Worm (Caenorhabditis elegans) whole organism, L1 larva: Measurements from ENCODE around the gene R186.3.

Experiments used
- alr-1 ChIP-seq: fragments of 200-800 bp; sonication (Bioruptor generic); optimal IDR thresholded peaks from 2 replicates; lab custom pipeline; 2018; ENCODE audit warnings: borderline replicate concordance, mild to moderate bottlenecking, missing genetic modification characterization, missing compliant biosample characterization
- ama-1 ChIP-seq: fragments of 150-350 bp; optimal IDR thresholded peaks from 2 replicates; lab custom pipeline; 2014
- blmp-1 ChIP-seq: fragments of 150-350 bp; optimal IDR thresholded peaks from 2 replicates; lab custom pipeline; 2014; ENCODE audit warnings: missing biosample characterization, missing genetic modification characterization
- ceh-8 ChIP-seq: fragments of 200-800 bp; sonication (Bioruptor generic); optimal IDR thresholded peaks from 2 replicates; lab custom pipeline; 2018; ENCODE audit warnings: mild to moderate bottlenecking, missing genetic modification characterization, moderate library complexity, missing compliant biosample characterization
- ceh-82 ChIP-seq, 3 experiments: fragments of 150-350 bp in 1 of 3; sonication (generic microtip) in 2 of 3; optimal IDR thresholded peaks; 2 replicates each; lab custom pipeline; 2014 to 2017; ENCODE audit warnings: missing biosample characterization in 3 of 3, missing genetic modification characterization in 3 of 3
- dpl-1 ChIP-seq, 3 experiments: fragments of 150-350 bp in 2 of 3; sonication (generic microtip) in 1 of 3; optimal IDR thresholded peaks; 2 replicates each; lab custom pipeline; 2014 to 2017; ENCODE audit warnings: missing biosample characterization in 3 of 3, missing genetic modification characterization in 3 of 3, missing genetic modification reagents in 3 of 3
- efl-1 ChIP-seq, 4 experiments: fragments of 150-350 bp; optimal IDR thresholded peaks in 3 of 4; peaks in 1 of 4; 1 replicate in 1 of 4; 2 replicates in 3 of 4; lab custom pipeline; 2014; ENCODE audit warnings: missing biosample characterization in 2 of 4, missing genetic modification characterization in 2 of 4, missing genetic modification reagents in 2 of 4
- efl-3 ChIP-seq: fragments of 200-800 bp; sonication (Bioruptor generic); optimal IDR thresholded peaks from 2 replicates; lab custom pipeline; 2018; ENCODE audit warnings: mild to moderate bottlenecking, missing genetic modification characterization, missing compliant biosample characterization
- egl-27 ChIP-seq, 2 experiments: fragments of 150-350 bp in 1 of 2; sonication (generic microtip); optimal IDR thresholded peaks; 3 replicates each; lab custom pipeline; 2017 to 2018; ENCODE audit warnings: missing biosample characterization in 2 of 2, missing genetic modification characterization in 2 of 2, missing genetic modification reagents in 2 of 2
- elt-2 ChIP-seq: sonication (generic microtip); optimal IDR thresholded peaks from 2 replicates; lab custom pipeline; 2016; ENCODE audit warnings: missing genetic modification characterization, mild to moderate bottlenecking, inconsistent platforms, missing compliant biosample characterization, missing genetic modification reagents
- grh-1 ChIP-seq: fragments of 200-800 bp; sonication (Bioruptor generic); IDR thresholded peaks from 2 replicates; pipeline ENCODE4 v1.3.6; 2022; ENCODE audit warnings: missing genetic modification reagents, missing genetic modification characterization, missing compliant biosample characterization
- hlh-17 ChIP-seq: fragments of 200-800 bp; sonication (Bioruptor generic); optimal IDR thresholded peaks from 2 replicates; lab custom pipeline; 2018; ENCODE audit warnings: missing genetic modification characterization, mild to moderate bottlenecking, missing compliant biosample characterization, moderate library complexity, borderline replicate concordance
- jun-1 ChIP-seq: fragments of 150-350 bp; optimal IDR thresholded peaks from 2 replicates; lab custom pipeline; 2014; ENCODE audit warnings: missing biosample characterization, missing genetic modification reagents, missing genetic modification characterization
- lin-13 ChIP-seq: fragments of 150-350 bp; optimal IDR thresholded peaks from 2 replicates; lab custom pipeline; 2014; ENCODE audit warnings: missing biosample characterization, missing genetic modification reagents, missing genetic modification characterization
- lin-14 ChIP-seq: fragments of 200-800 bp; sonication (Bioruptor generic); optimal IDR thresholded peaks from 2 replicates; lab custom pipeline; 2018; ENCODE audit warnings: mild to moderate bottlenecking, missing genetic modification characterization, moderate library complexity, missing compliant biosample characterization
- lin-35 ChIP-seq, 2 experiments: fragments of 150-350 bp; optimal IDR thresholded peaks; 2 replicates each; lab custom pipeline; 2014; ENCODE audit warnings: missing biosample characterization in 2 of 2, missing genetic modification characterization in 2 of 2, missing genetic modification reagents in 2 of 2
- nhr-20 ChIP-seq: sonication (generic microtip); optimal IDR thresholded peaks from 2 replicates; lab custom pipeline; 2016; ENCODE audit warnings: mild to moderate bottlenecking, missing genetic modification characterization, missing compliant biosample characterization
- nhr-47 ChIP-seq: sonication (generic microtip); optimal IDR thresholded peaks from 2 replicates; lab custom pipeline; 2016; ENCODE audit warnings: mild to moderate bottlenecking, missing genetic modification characterization, moderate library complexity, missing compliant biosample characterization
- nhr-71 ChIP-seq: sonication (generic microtip); optimal IDR thresholded peaks from 2 replicates; lab custom pipeline; 2016; ENCODE audit warnings: mild to moderate bottlenecking, missing genetic modification characterization, moderate library complexity, missing compliant biosample characterization
- nhr-77 ChIP-seq: fragments of 150-350 bp; optimal IDR thresholded peaks from 2 replicates; lab custom pipeline; 2014; ENCODE audit warnings: missing biosample characterization, missing genetic modification characterization
- nhr-84 ChIP-seq: sonication (generic microtip); optimal IDR thresholded peaks from 2 replicates; lab custom pipeline; 2017; ENCODE audit warnings: missing biosample characterization, missing genetic modification characterization
- nhr-85 ChIP-seq: sonication (generic microtip); peaks from one replicate; lab custom pipeline; 2016; ENCODE audit warnings: missing genetic modification characterization, inconsistent platforms, missing compliant biosample characterization
- pax-3 ChIP-seq: fragments of 200-800 bp; sonication (Bioruptor generic); optimal IDR thresholded peaks from 2 replicates; lab custom pipeline; 2018; ENCODE audit warnings: mild to moderate bottlenecking, missing genetic modification characterization, moderate library complexity, missing compliant biosample characterization
- snpc-4 ChIP-seq: fragments of 150-350 bp; optimal IDR thresholded peaks from 2 replicates; lab custom pipeline; 2014; ENCODE audit warnings: missing biosample characterization, missing genetic modification characterization
- sptf-1 ChIP-seq: fragments of 150-350 bp; optimal IDR thresholded peaks from 2 replicates; lab custom pipeline; 2014; ENCODE audit warnings: missing biosample characterization, missing genetic modification characterization
- tbx-2 ChIP-seq: sonication (generic microtip); optimal IDR thresholded peaks from 2 replicates; lab custom pipeline; 2016; ENCODE audit warnings: missing genetic modification characterization, missing compliant biosample characterization
- tlp-1 ChIP-seq: fragments of 150-350 bp; optimal IDR thresholded peaks from 2 replicates; lab custom pipeline; 2014; ENCODE audit warnings: missing biosample characterization, missing genetic modification characterization
- unc-98 ChIP-seq: fragments of 200-800 bp; sonication (Bioruptor generic); IDR thresholded peaks from 2 replicates; pipeline ENCODE4 v1.3.6; 2022; ENCODE audit warnings: missing genetic modification characterization, missing compliant biosample characterization
- xbp-1 ChIP-seq: sonication (generic microtip); optimal IDR thresholded peaks from 2 replicates; lab custom pipeline; 2016; ENCODE audit warnings: missing genetic modification characterization, missing compliant biosample characterization

The R186.3 gene

DNA sequence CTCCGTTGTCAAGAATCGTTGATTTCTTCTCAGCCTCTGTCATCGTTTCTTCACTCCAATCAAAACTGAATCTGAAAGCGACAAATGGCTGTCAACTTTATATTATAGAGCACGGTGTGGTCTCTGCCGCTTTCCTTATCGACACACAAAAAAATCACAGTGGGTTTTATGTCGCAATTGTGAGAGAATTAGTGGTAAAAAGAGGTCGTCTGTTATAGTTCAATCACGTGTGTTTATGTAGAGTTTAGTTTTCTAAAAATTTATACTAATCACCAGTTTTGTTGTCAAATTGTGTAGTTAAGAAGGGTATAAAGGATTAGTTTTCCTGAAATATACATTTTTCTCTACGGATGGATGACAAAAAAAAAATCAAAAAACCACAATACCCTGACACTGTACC, 32.0 kb downstream of the R186.3 start, which contains the start of gene T16G1.7:
Gene T16G1.7 (minus strand): TSS at position 137 of the 400 bp plus-strand sequence.
- TF ChIP-seq hlh-17 (no peak), nhr-20 (peak; percentile 85), snpc-4 (tag; lab: Kevin White, UChicago) (no peak), nhr-84 (tag; lab: Kevin White, UChicago) (no peak), ceh-82 (tag; optimal IDR thresholded peaks at IDR 0.05; lab: Kevin White, UChicago) (no peak), egl-27 (tag; optimal IDR thresholded peaks at IDR 0.05; lab: Kevin White, UChicago) (no peak), efl-1 (optimal IDR thresholded peaks at IDR 0.05; lab: Kevin White, UChicago) (no peak), efl-1 (GFP tag; optimal IDR thresholded peaks at IDR 0.05 in 1 of 2; lab: Kevin White, UChicago) (peak in 1 of 2 experiments; percentile 59), dpl-1 (GFP tag; optimal IDR thresholded peaks at IDR 0.05; lab: Kevin White, UChicago) (no peak), efl-3 (GFP tag; lab: Kevin White, UChicago) (no peak), elt-2 (tag; lab: Kevin White, UChicago) (peak; percentile 87), lin-35 (GFP tag; optimal IDR thresholded peaks at IDR 0.05; lab: Kevin White, UChicago) (peak in 1 of 2 experiments; percentile 42), ama-1 (lab: Kevin White, UChicago) (no peak), tlp-1 (tag; lab: Kevin White, UChicago) (no peak), lin-13 (GFP tag; lab: Kevin White, UChicago) (no peak), lin-14 (GFP tag; lab: Kevin White, UChicago) (peak; percentile 30), pax-3 (tag; lab: Kevin White, UChicago) (no peak), alr-1 (tag; lab: Kevin White, UChicago) (no peak), unc-98 (no peak), nhr-85 (tag; lab: Kevin White, UChicago) (no peak)

DNA sequence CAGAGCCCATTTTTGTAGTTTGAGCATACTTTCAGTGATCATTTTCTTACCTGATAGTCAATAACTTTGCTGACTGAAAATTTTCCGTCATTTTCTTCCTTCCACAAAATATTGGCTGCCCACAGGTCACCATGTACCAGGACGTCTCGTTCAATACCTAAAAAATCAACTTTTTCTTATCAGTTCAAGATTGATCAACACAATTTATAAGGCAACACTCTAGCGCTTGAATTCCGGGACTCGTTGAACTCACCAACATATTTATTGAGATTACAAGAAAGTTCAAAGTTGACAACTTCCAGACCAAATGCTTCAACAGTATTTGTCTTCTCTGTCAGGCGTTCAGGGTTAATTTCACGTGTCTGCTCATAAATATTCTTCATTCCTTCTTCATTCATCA, 33.4 kb downstream of the R186.3 start:
- TF ChIP-seq jun-1 (tag; lab: Kevin White, UChicago) (no peak), efl-1 (optimal IDR thresholded peaks at IDR 0.05; lab: Kevin White, UChicago) (no peak), efl-1 (GFP tag; optimal IDR thresholded peaks at IDR 0.05 in 1 of 2; lab: Kevin White, UChicago) (peak in 1 of 2 experiments; percentile 2), nhr-85 (tag; lab: Kevin White, UChicago) (peak; percentile 28), elt-2 (tag; lab: Kevin White, UChicago) (peak; percentile 37)

DNA sequence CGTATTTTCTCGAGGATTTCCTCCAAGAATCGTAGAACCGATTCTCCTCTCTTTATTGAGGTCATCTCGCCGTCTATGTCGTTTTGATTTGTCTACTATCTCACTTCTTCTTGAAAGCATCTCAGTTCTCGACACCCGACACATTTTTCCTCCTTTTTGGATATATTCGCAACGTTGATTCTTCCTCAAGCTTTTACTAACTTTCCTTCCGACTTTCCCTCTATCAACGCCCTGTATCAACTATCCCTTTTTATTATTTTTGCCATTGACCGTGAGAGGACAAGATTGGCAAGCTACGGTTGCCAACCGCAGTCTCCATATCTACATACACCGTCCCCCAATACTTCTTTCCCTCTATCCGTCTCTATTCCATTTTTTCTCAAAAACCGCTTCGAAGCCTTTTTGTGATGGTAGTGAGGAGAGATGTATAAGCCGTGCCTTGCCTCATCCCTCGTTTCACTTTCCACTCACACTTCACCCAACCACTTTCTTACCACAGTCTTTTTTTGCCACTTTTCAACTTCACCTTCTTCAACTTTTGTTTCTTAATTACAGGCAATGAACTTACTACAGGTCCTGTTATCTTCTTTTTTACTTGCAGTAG, 38.0 kb downstream of the R186.3 start, which contains the start of gene T16G1.2:
Gene T16G1.2 (plus strand): TSS at position 554 of the 604 bp plus-strand sequence.
- TF ChIP-seq grh-1 (GFP tag; lab: Robert Waterston, UW) (no peak), blmp-1 (tag; lab: Kevin White, UChicago) (peak; percentile 97)
- TF ChIP-seq, all 84 proteins: peak for 1

DNA sequence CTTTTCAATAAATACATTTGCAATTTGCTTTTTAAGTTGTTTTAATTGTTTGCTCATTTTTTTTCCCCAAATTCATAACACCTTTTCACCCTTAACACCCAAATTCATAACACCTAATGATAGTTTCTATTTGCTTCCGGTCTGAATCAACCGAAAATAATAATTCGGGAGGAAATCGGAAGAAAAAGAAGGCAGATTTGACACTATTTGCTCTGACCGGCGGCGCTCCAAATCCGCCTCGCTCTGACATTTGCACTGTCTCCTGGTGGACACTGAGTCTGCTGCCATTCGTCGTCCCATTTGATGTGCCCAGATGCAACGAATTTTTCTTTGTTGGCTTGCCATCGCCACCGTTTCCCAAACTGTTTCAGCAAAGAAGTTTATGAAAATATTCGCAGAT, 42.9 kb downstream of the R186.3 start, which contains the start of gene pqn-67:
Gene pqn-67 (plus strand): TSS at position 301 of the 400 bp plus-strand sequence.
- TF ChIP-seq sptf-1 (no peak), efl-1 (optimal IDR thresholded peaks at IDR 0.05; lab: Kevin White, UChicago) (no peak), efl-1 (GFP tag; optimal IDR thresholded peaks at IDR 0.05 in 1 of 2; lab: Kevin White, UChicago) (peak in 1 of 2 experiments; percentile 12)

ce11 chrV:12922308-12922707, 44.7 kb downstream of the R186.3 start, which contains the start of gene dhrs-4:
Gene dhrs-4, plus strand, starts transcription at chrV:12922608.
- no peak for TF ChIP-seq nhr-47
- no peak for TF ChIP-seq xbp-1 (tag; lab: Kevin White, UChicago)
- no peak for TF ChIP-seq pax-3 (tag; lab: Kevin White, UChicago)
- TF ChIP-seq ceh-8 (GFP tag; lab: Kevin White, UChicago) = no peak
- TF ChIP-seq nhr-71 = no peak
- TF ChIP-seq nhr-77 (tag; lab: Kevin White, UChicago) = no peak
- peak; percentile 14 for TF ChIP-seq nhr-20
- no peak for TF ChIP-seq tbx-2 (tag; lab: Kevin White, UChicago)
- TF ChIP-seq, all 84 proteins: peak for 1
